Worm (Caenorhabditis elegans) whole organism, L4 larva: ENCODE data around the gene nhr-51.

Experiments used
- F10B5.3 ChIP-seq: sonication (generic microtip); optimal IDR thresholded peaks from 2 replicates; lab custom pipeline; 2016; ENCODE audit warnings: mild to moderate bottlenecking, missing genetic modification characterization, missing compliant biosample characterization
- R02D3.7 ChIP-seq: fragments of 150-350 bp; sonication (generic microtip); optimal IDR thresholded peaks from 3 replicates; lab custom pipeline; 2014; ENCODE audit warnings: missing biosample characterization, missing genetic modification characterization
- T26A8.4 ChIP-seq: fragments of 200-800 bp; sonication (Bioruptor generic); IDR thresholded peaks from 2 replicates; pipeline ENCODE4 v1.3.6; 2022; ENCODE audit warnings: missing genetic modification characterization, missing compliant biosample characterization
- ceh-82 ChIP-seq: sonication (generic microtip); optimal IDR thresholded peaks from 2 replicates; lab custom pipeline; 2017; ENCODE audit warnings: missing biosample characterization, missing genetic modification characterization
- ces-1 ChIP-seq: fragments of 150-350 bp; sonication (generic microtip); optimal IDR thresholded peaks from 4 replicates; lab custom pipeline; 2014; ENCODE audit warnings: missing biosample characterization, missing genetic modification reagents, missing genetic modification characterization
- fos-1 ChIP-seq: fragments of 150-350 bp; optimal IDR thresholded peaks from 2 replicates; lab custom pipeline; 2014; ENCODE audit warnings: missing biosample characterization, missing genetic modification characterization
- jun-1 ChIP-seq: fragments of 150-350 bp; optimal IDR thresholded peaks from 2 replicates; lab custom pipeline; 2014; ENCODE audit warnings: missing biosample characterization, missing genetic modification reagents, missing genetic modification characterization
- lim-7 ChIP-seq: fragments of 200-800 bp; sonication (Bioruptor generic); IDR thresholded peaks from 2 replicates; pipeline ENCODE4 v1.3.6; 2022; ENCODE audit warnings: missing genetic modification characterization, missing compliant biosample characterization
- lin-15B ChIP-seq: fragments of 150-350 bp; sonication (generic microtip); optimal IDR thresholded peaks from 3 replicates; lab custom pipeline; 2014; ENCODE audit warnings: missing biosample characterization, missing genetic modification characterization
- lsy-2 ChIP-seq, 2 experiments: fragments of 150-350 bp in 1 of 2; sonication (generic microtip) in 1 of 2; optimal IDR thresholded peaks; 2 replicates each; lab custom pipeline; 2014 to 2017; ENCODE audit warnings: missing biosample characterization in 2 of 2, missing genetic modification characterization in 2 of 2
- nhr-237 ChIP-seq: sonication (generic microtip); optimal IDR thresholded peaks from 2 replicates; lab custom pipeline; 2017; ENCODE audit warnings: missing biosample characterization, missing genetic modification characterization
- nhr-76 ChIP-seq: fragments of 150-350 bp; optimal IDR thresholded peaks from 2 replicates; lab custom pipeline; 2014; ENCODE audit warnings: missing biosample characterization, missing genetic modification characterization
- pqm-1 ChIP-seq: sonication (generic microtip); optimal IDR thresholded peaks from 2 replicates; lab custom pipeline; 2017; ENCODE audit warnings: missing biosample characterization, missing genetic modification characterization
- snpc-4 ChIP-seq: fragments of 150-350 bp; optimal IDR thresholded peaks from 2 replicates; lab custom pipeline; 2014; ENCODE audit warnings: missing biosample characterization, missing genetic modification characterization

- no peak for TF ChIP-seq T26A8.4 (GFP tag; lab: Robert Waterston, UW)
- TF ChIP-seq R02D3.7 (tag; lab: Kevin White, UChicago): no peak
- no peak for TF ChIP-seq ces-1 (GFP tag; lab: Kevin White, UChicago)
- no peak for TF ChIP-seq pqm-1 (tag; lab: Kevin White, UChicago)
- no peak for TF ChIP-seq fos-1 (tag; lab: Kevin White, UChicago)
- TF ChIP-seq ceh-82 (tag; lab: Kevin White, UChicago): no peak
- no peak for TF ChIP-seq nhr-237 (tag; lab: Kevin White, UChicago)
- TF ChIP-seq lsy-2 (tag; optimal IDR thresholded peaks at IDR 0.05; lab: Kevin White, UChicago): no peak
- TF ChIP-seq lim-7 (GFP tag; lab: Robert Waterston, UW): no peak
- no peak for TF ChIP-seq jun-1
- TF ChIP-seq nhr-76 (tag; lab: Kevin White, UChicago): no peak
- TF ChIP-seq lin-15B: no peak
- TF ChIP-seq F10B5.3 (tag; lab: Kevin White, UChicago): no peak
- TF ChIP-seq snpc-4 (tag; lab: Kevin White, UChicago): no peak
These were observed 44.8 kb downstream of the nhr-51 start, which contains the start of gene Y6E2A.5 for ce11 chrV:15718562-15718961.
